Fruit fly (Drosophila melanogaster): ENCODE results near the gene IP3K2.
A peak's percentile ranks its signal among the peaks of the same experiment; 100 is the strongest.

IP3K2 gene

DNA sequence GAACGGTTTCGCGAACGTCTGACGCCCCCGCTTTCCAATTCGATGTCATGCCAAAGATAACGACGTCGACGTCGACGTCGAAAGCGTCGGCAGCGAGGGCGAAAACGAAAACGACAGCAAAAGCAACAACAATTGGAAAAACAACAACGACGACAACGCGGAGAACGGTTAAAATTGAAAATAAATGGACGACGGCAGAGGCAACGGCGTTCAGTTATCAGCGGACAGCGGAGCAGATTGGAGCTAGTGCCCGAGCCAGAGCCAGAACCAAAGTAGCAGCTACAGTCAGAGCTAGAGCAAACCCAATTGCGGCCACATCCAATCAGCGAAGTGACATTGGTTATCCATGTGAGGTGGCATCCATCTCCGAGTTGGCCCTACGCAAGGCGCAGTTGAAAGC is 1.9 kb downstream of the IP3K2 start:
- TF ChIP-seq sug (tag; optimal IDR thresholded peaks at IDR 0.05): peak; percentile 12
- no peak for TF ChIP-seq so (GFP tag; IDR thresholded peaks at IDR 0.05)
- TF ChIP-seq Jarid2 (GFP tag; optimal IDR thresholded peaks at IDR 0.05): peak; percentile 50
- 0 out of 3 replicates have a peak, but pooled peaks have one; percentile 18 for TF ChIP-seq ci (GFP tag; IDR thresholded peaks at IDR 0.05)
- no peak for TF ChIP-seq cg (GFP tag; optimal IDR thresholded peaks at IDR 0.05)
- TF ChIP-seq Adf1 (GFP tag; IDR thresholded peaks at IDR 0.05): peak; percentile 88
- TF ChIP-seq row (GFP tag; IDR thresholded peaks at IDR 0.05): no peak
- no peak for TF ChIP-seq lbe (GFP tag; optimal IDR thresholded peaks at IDR 0.05)
- TF ChIP-seq Deaf1 (tag; optimal IDR thresholded peaks at IDR 0.05): peak; percentile 38
- TF ChIP-seq CG2129 (GFP tag; IDR thresholded peaks at IDR 0.05; ENCODE audit: partially characterized antibody): no peak
- no peak for TF ChIP-seq CG17568 (GFP tag; optimal IDR thresholded peaks at IDR 0.05)
- no peak for TF ChIP-seq Atf-2 (GFP tag; optimal IDR thresholded peaks at IDR 0.05)
- no peak for TF ChIP-seq CG12942 (GFP tag; optimal IDR thresholded peaks at IDR 0.05)
- peak; percentile 20 for TF ChIP-seq lab (GFP tag; optimal IDR thresholded peaks at IDR 0.05)
- 0 out of 2 replicates have a peak, but pooled peaks have one; percentile 18 for TF ChIP-seq GATAe (GFP tag; conservative IDR thresholded peaks at IDR 0.05)
- TF ChIP-seq crol (GFP tag; IDR thresholded peaks at IDR 0.05): peak; percentile 32
- no peak for TF ChIP-seq CG8944 (GFP tag; optimal IDR thresholded peaks at IDR 0.05)
- TF ChIP-seq jing (GFP tag; optimal IDR thresholded peaks at IDR 0.05): no peak
- TF ChIP-seq odd (GFP tag; optimal IDR thresholded peaks at IDR 0.05): no peak
- TF ChIP-seq CG7987 (GFP tag; optimal IDR thresholded peaks at IDR 0.05): no peak
- no peak for TF ChIP-seq Sin3A (optimal IDR thresholded peaks at IDR 0.05)
- TF ChIP-seq grn (GFP tag; optimal IDR thresholded peaks at IDR 0.05): peak; percentile 41
- peak; percentile 10 for TF ChIP-seq CG34376 (GFP tag; optimal IDR thresholded peaks at IDR 0.05)
- TF ChIP-seq vfl (GFP tag; optimal IDR thresholded peaks at IDR 0.05): no peak
- peak; percentile 28 for TF ChIP-seq nom (GFP tag; optimal IDR thresholded peaks at IDR 0.05)
- TF ChIP-seq CG14710 (tag; optimal IDR thresholded peaks at IDR 0.05): no peak
- TF ChIP-seq CG6689 (GFP tag; IDR thresholded peaks at IDR 0.05): no peak
- TF ChIP-seq tna (GFP tag; IDR thresholded peaks at IDR 0.05; ENCODE audit: partially characterized antibody): no peak
- no peak for TF ChIP-seq CG11247 (GFP tag; IDR thresholded peaks at IDR 0.05)
- TF ChIP-seq CG18262 (tag; optimal IDR thresholded peaks at IDR 0.05): no peak
- TF ChIP-seq Awh (GFP tag; IDR thresholded peaks at IDR 0.05): no peak
- TF ChIP-seq exex (tag; optimal IDR thresholded peaks at IDR 0.05): peak; percentile 19
- TF ChIP-seq BtbVII (GFP tag; optimal IDR thresholded peaks at IDR 0.05): peak; percentile 18
- TF ChIP-seq jumu (GFP tag; optimal IDR thresholded peaks at IDR 0.05): no peak
- peak; percentile 41; the same call in 1 of the 2 replicates for TF ChIP-seq CG4360 (GFP tag; IDR thresholded peaks at IDR 0.05)
- TF ChIP-seq chm (GFP tag; IDR thresholded peaks at IDR 0.05): peak; percentile 32; the same call in 1 of the 2 replicates
- peak; percentile 41 for TF ChIP-seq Ets65A (GFP tag)
- TF ChIP-seq CG8089 (GFP tag; optimal IDR thresholded peaks at IDR 0.05): no peak
- TF ChIP-seq NfI (GFP tag; optimal IDR thresholded peaks at IDR 0.05): no peak
- TF ChIP-seq Hr3 (GFP tag; optimal IDR thresholded peaks at IDR 0.05): no peak
- no peak for TF ChIP-seq CG17186 (GFP tag; optimal IDR thresholded peaks at IDR 0.05)
- TF ChIP-seq CG12769 (tag; optimal IDR thresholded peaks at IDR 0.05): peak; percentile 0

DNA sequence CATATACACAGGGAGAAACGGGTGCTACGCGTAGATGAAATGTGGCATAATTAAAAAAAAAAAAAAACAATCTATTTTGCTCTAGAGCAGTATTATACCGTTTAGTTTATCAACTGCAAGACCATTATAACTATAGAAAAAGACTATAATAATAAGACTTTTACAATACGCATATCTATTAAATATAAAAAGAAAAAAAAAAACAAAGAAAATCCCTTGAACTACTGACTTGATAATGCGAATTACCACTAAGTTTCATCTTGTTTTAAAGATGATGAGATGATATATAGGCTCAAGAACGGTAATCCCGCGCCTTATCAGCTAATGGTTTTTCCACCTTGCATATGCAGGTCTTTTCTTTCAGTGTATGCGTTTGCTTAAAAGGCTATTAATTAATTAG is 3.8 kb downstream of the IP3K2 start:
- TF ChIP-seq CG9727 (GFP tag; optimal IDR thresholded peaks at IDR 0.05): peak; percentile 18
- peak; percentile 0 for TF ChIP-seq nerfin-1 (tag; optimal IDR thresholded peaks at IDR 0.05)
- TF ChIP-seq lola (GFP tag; optimal IDR thresholded peaks at IDR 0.05): peak in 1 of 3 experiments; percentile 34
- TF ChIP-seq Hr3 (GFP tag; optimal IDR thresholded peaks at IDR 0.05): peak; percentile 46
- TF ChIP-seq Stat92E (GFP tag; optimal IDR thresholded peaks at IDR 0.05): no peak
- TF ChIP-seq Tbp (GFP tag; optimal IDR thresholded peaks at IDR 0.05): no peak
- TF ChIP-seq CG11085 (GFP tag; IDR thresholded peaks at IDR 0.05): no peak
- TF ChIP-seq Hr51 (GFP tag; optimal IDR thresholded peaks at IDR 0.05): peak in 1 of 2 experiments; percentile 58
- peak; percentile 38 for TF ChIP-seq Meics (GFP tag; optimal IDR thresholded peaks at IDR 0.05)
- peak; percentile 33 for TF ChIP-seq org-1 (GFP tag; optimal IDR thresholded peaks at IDR 0.05)
- TF ChIP-seq C15 (GFP tag; IDR thresholded peaks at IDR 0.05): no peak
- TF ChIP-seq Sry-δ (GFP tag; optimal IDR thresholded peaks at IDR 0.05): no peak

All from whole organism, embryonic.